Worm (Caenorhabditis elegans) whole organism, mixed stage, embryonic: ENCODE results near the gene Y42H9AR.1.

ENCODE experiments used
- blmp-1 ChIP-seq: fragments of 150-350 bp; optimal IDR thresholded peaks from 2 replicates; lab custom pipeline; 2014; ENCODE audit warnings: missing biosample characterization, missing genetic modification characterization
- ces-1 ChIP-seq: fragments of 150-350 bp; optimal IDR thresholded peaks from 2 replicates; lab custom pipeline; 2014; ENCODE audit warnings: missing biosample characterization, missing genetic modification reagents, missing genetic modification characterization
- elt-3 ChIP-seq: fragments of 150-350 bp; optimal IDR thresholded peaks from 2 replicates; lab custom pipeline; 2014; ENCODE audit warnings: missing biosample characterization, missing genetic modification characterization
- flh-1 ChIP-seq: fragments of 200-800 bp; sonication (Bioruptor generic); optimal IDR thresholded peaks from 2 replicates; lab custom pipeline; 2018; ENCODE audit warnings: mild to moderate bottlenecking, missing genetic modification characterization, moderate library complexity, missing compliant biosample characterization
- ham-2 ChIP-seq: fragments of 200-800 bp; sonication (Bioruptor generic); optimal IDR thresholded peaks from 2 replicates; lab custom pipeline; 2018; ENCODE audit warnings: mild to moderate bottlenecking, missing genetic modification characterization, missing compliant biosample characterization
- lsy-2 ChIP-seq: fragments of 150-350 bp; optimal IDR thresholded peaks from 2 replicates; lab custom pipeline; 2014; ENCODE audit warnings: missing biosample characterization, missing genetic modification characterization
- mab-5 ChIP-seq: fragments of 150-350 bp; optimal IDR thresholded peaks from 2 replicates; lab custom pipeline; 2014; ENCODE audit warnings: missing biosample characterization, missing genetic modification characterization
- nhr-237 ChIP-seq: fragments of 150-350 bp; optimal IDR thresholded peaks from 2 replicates; lab custom pipeline; 2014; ENCODE audit warnings: missing biosample characterization, missing genetic modification characterization
- snpc-4 ChIP-seq: fragments of 150-350 bp; optimal IDR thresholded peaks from 2 replicates; lab custom pipeline; 2014; ENCODE audit warnings: missing biosample characterization, missing genetic modification characterization

DNA sequence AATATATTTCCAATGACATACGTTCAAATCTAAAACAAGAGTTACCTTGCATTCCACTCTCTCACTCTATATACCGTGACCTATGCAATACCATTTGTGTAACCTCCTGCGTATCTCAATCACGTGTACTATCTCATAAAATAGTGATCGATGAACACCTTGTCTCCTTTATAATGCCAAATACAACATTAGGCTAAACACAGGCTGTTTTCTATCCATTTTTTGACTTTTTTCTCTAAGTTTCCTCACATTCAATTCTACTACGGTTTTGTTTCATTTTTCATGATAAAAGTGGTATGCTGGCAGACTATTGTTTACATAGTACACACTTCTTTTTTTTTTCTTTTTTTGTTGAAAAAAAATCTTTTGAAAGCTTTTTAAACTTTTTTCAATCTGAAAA is 33.1 kb downstream of the Y42H9AR.1 start:
- no peak for TF ChIP-seq nhr-237
- no peak for TF ChIP-seq mab-5 (tag; lab: Kevin White, UChicago)
- TF ChIP-seq ham-2 (GFP tag; lab: Kevin White, UChicago): no peak
- TF ChIP-seq snpc-4: no peak
- no peak for TF ChIP-seq elt-3 (tag; lab: Kevin White, UChicago)
- no peak for TF ChIP-seq blmp-1 (tag; lab: Kevin White, UChicago)
- no peak for TF ChIP-seq flh-1 (GFP tag; lab: Kevin White, UChicago)
- TF ChIP-seq lsy-2 (tag; lab: Kevin White, UChicago): no peak
- no peak for TF ChIP-seq ces-1 (GFP tag; lab: Kevin White, UChicago)
